Fruit fly (Drosophila melanogaster): ENCODE results near the gene GMF.

GMF gene

dm6 chr2L:16274100-16274499 lies 28.7 kb downstream of the GMF start:
- TF ChIP-seq noc (tag; optimal IDR thresholded peaks at IDR 0.05): no peak

dm6 chr2L:16273439-16273838 lies 29.3 kb downstream of the GMF start:
- TF ChIP-seq noc (tag; optimal IDR thresholded peaks at IDR 0.05): no peak

DNA sequence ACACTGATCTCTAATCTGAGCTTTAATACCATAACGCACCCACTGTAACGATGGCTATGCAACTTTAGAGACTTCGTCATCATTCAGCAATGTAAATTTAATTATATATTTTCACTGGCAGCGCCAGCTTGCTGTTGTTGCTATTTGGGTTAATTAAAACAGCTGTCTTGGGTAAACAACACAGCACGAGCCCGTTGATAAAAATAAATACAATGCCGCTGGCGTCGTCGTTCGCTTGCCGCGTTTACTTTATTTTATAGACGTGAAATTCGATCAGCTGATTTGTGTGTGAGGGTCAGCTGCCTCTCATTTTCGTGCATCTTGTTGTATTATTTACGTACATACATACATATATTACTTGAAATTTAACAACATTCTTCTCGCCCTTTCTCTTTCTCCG lies 30.0 kb downstream of the GMF start:
- no peak for TF ChIP-seq noc (tag; optimal IDR thresholded peaks at IDR 0.05)

DNA sequence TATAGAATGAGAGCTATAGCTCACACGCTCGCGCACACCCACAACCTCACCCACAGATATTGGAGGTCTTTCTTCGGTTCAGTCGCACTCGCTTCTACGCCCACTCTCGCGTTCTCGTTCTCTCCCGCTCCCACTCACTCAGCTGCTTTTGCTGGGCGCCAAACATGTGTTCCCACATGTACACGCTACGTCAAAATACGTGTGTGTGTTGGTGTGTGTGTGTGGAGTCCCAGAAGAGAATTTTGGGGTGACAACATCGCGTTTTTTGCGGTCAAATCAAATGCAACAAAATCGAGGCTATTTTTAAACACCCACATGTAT lies 31.3 kb downstream of the GMF start:
- no peak for TF ChIP-seq noc (tag; optimal IDR thresholded peaks at IDR 0.05)

- TF ChIP-seq noc (tag; optimal IDR thresholded peaks at IDR 0.05): peak; percentile 92
Measured at dm6 chr2L:16270667-16271485, 31.9 kb downstream of the GMF start.

dm6 chr2L:16269232-16270134 lies 33.3 kb downstream of the GMF start:
- TF ChIP-seq noc (tag; optimal IDR thresholded peaks at IDR 0.05): peak; percentile 73

DNA sequence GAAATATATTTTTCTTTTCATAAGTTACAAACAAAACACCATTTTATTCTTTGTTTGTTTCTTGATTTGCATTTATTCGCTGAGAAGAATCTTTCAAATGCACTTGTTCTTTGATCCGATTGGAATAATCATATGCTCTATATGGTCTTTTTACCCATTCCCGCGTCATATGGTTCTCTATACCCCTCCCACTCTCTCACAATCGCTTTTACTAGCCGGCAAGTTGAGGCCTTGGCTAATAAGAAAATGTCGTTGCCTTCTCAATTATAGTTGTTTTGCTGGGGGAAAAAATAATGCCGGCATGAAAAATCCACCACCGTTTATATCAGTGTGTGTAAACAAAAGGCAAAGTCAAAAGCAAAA lies 33.9 kb downstream of the GMF start:
- TF ChIP-seq noc (tag; optimal IDR thresholded peaks at IDR 0.05): no peak

DNA sequence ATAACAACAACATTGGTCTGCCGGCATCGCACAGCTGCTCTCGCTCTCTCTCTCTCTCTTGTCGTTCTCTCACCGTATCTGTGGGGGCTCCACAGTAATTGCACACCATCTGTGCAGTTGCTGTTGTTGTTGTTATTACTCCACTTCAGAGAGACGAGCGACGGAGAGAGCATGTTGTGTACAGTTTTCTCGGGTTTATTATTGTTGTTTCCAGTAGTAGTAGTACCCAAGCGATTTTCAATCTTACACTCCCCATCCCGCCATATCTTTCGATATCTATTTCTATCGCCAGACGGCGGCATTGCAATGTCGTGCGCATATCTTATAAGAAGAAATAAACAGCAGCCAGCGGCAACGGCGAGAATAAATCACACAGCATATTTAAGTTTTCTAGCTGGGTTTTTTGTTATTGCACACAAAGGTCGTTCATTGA lies 34.6 kb downstream of the GMF start:
- no peak for TF ChIP-seq noc (tag; optimal IDR thresholded peaks at IDR 0.05)

- TF ChIP-seq noc (tag; optimal IDR thresholded peaks at IDR 0.05): no peak
Measured at dm6 chr2L:16267159-16268065, 35.3 kb downstream of the GMF start.

DNA sequence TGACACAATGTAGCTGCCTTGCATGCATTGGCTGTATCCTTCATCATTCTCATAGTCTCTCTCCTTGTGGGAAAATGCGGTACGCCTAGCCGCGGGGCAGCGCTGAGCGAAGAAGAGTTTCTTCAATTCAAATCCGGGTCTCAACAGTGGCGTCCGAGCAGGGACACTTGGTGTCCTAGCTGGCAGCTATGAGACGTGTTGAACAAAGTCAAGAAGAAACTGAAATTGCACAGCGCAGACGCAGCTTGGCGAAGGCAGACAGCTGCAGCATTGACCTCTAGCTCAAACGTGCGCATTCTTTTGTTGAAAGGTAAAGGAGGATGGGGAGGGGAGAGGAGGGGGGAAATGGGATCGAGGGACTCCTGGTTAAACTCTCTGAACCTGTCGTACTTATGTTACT lies 39.0 kb downstream of the GMF start:
- TF ChIP-seq noc (tag; optimal IDR thresholded peaks at IDR 0.05): no peak

DNA sequence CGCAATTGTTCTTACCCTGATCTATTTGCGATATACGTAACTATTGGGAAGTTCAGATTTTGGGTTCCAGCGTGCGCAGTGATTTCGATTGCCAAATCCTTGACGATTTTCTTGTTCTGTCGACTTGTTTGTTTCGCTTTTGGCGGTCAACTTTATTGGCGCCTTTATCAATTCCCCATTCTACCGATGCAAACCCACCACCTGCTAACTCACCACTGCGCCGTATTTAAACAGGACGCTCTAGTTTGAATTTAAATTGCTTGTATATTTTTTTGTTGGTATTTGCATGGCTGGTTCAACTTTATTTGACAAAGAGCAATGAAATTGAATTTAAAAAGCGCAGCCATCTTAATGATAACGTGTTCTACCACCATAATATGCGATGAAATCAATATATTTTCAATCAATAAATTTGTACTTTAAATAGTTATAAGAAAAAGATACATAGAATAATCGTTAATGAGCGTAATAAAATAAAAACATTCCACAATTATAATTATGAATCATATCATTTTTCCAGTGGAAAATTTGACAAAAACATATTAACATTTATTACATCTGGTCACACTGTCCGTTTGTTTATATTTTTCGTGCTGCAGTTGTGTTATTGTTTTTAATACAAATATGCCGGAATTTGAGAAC lies 41.1 kb downstream of the GMF start, which contains the start of the genes twe and CG4935:
Gene twe, minus strand, starts transcription at position 302 of the 642 bp plus-strand sequence.
Gene CG4935, plus strand, starts transcription at position 566 of the 642 bp plus-strand sequence.
- no peak for TF ChIP-seq noc (tag; optimal IDR thresholded peaks at IDR 0.05)

- peak; percentile 88 for TF ChIP-seq noc (tag; optimal IDR thresholded peaks at IDR 0.05)
Measured at dm6 chr2L:16257227-16258071, 45.3 kb downstream of the GMF start, which contains the start of the genes PRL-1 and EndoGI. PRL-1 (minus strand) TSS chr2L:16257606. EndoGI (plus strand) TSS chr2L:16257688.

- TF ChIP-seq noc (tag; optimal IDR thresholded peaks at IDR 0.05): no peak
Measured at dm6 chr2L:16256118-16256435, 46.7 kb downstream of the GMF start.
